Worm (Caenorhabditis elegans): ENCODE data around the gene nhr-40.

The nhr-40 gene

ce11 chrX:2591586-2592000 is 2.2 kb upstream of the nhr-40 start (continued):
- TF ChIP-seq skn-1 (tag; optimal IDR thresholded peaks at IDR 0.05) (peak; percentile 83), pag-3 (tag; optimal IDR thresholded peaks at IDR 0.05; ENCODE audit: borderline replicate concordance, insufficient read depth) (no peak), snu-23 (GFP tag; optimal IDR thresholded peaks at IDR 0.05) (peak; percentile 85)

DNA sequence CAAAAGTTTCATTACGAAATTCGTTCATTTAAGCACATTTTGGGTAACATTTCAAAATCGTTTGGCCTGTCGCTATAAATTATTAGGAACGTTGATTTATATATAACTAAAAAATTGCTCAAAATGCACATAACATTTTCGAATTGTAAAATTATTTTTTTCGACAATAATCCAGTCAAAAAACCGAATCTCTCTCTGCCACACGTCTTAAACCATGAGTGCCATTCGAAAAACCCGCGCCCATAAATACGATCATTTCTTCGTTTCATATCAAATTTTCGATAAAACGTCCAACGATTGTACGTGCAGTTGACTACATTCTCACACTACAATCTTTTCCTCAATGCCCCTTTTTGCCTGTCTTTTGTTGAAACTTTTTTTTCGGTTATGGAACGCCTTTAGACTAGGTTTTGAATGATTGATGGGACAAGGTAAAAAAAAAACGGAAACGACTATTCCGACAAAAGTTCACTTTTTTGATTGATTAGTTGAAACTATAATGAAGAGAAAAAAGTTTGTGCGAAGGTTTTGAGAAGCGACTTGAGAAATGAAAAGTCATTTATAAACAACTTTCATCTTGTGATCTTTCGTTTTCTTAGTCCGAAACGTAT is 1.0 kb upstream of the nhr-40 start:
- TF ChIP-seq lsy-2 (tag; optimal IDR thresholded peaks at IDR 0.05) (peak in 1 of 2 experiments; percentile 11), blmp-1 (tag; optimal IDR thresholded peaks at IDR 0.05) (peak; percentile 60), nhr-20 (tag; optimal IDR thresholded peaks at IDR 0.05) (peak; percentile 39), nhr-28 (tag; optimal IDR thresholded peaks at IDR 0.05) (no peak), elt-3 (tag; optimal IDR thresholded peaks at IDR 0.05) (peak in 1 of 6 experiments; percentile 34), lin-14 (GFP tag; optimal IDR thresholded peaks at IDR 0.05) (peak; percentile 35), lin-13 (GFP tag; optimal IDR thresholded peaks at IDR 0.05) (no peak), pag-3 (tag; optimal IDR thresholded peaks at IDR 0.05; ENCODE audit: borderline replicate concordance, insufficient read depth) (peak; percentile 8), nhr-77 (tag; optimal IDR thresholded peaks at IDR 0.05) (no peak), lin-35 (GFP tag; optimal IDR thresholded peaks at IDR 0.05) (peak in 1 of 2 experiments; percentile 7), mdl-1 (tag; optimal IDR thresholded peaks at IDR 0.05) (peak in 1 of 2 experiments; percentile 4), nhr-11 (tag; optimal IDR thresholded peaks at IDR 0.05) (no peak)

ce11 chrX:2595027-2595756 is 1.4 kb downstream of the nhr-40 start:
- TF ChIP-seq sox-4 (tag; optimal IDR thresholded peaks at IDR 0.05): no peak
- TF ChIP-seq mef-2 (tag; optimal IDR thresholded peaks at IDR 0.05): no peak
- no peak for TF ChIP-seq xbp-1 (tag; optimal IDR thresholded peaks at IDR 0.05)
- TF ChIP-seq blmp-1 (tag; optimal IDR thresholded peaks at IDR 0.05): peak; percentile 71
- TF ChIP-seq fkh-10 (GFP tag; optimal IDR thresholded peaks at IDR 0.05): peak; percentile 72
- peak; percentile 70 for TF ChIP-seq nhr-85 (tag)
- no peak for TF ChIP-seq lir-3 (tag; optimal IDR thresholded peaks at IDR 0.05; ENCODE audit: poor library complexity)
- no peak for TF ChIP-seq unc-30 (tag; optimal IDR thresholded peaks at IDR 0.05)
- TF ChIP-seq efl-1 (optimal IDR thresholded peaks at IDR 0.05): peak in 1 of 2 experiments; percentile 13
- no peak for TF ChIP-seq efl-1 (GFP tag; optimal IDR thresholded peaks at IDR 0.05 in 1 of 2)
- peak; percentile 39 for TF ChIP-seq nhr-47 (tag; optimal IDR thresholded peaks at IDR 0.05)
- TF ChIP-seq lsy-2 (tag; optimal IDR thresholded peaks at IDR 0.05): peak; percentile 10 to 46
- peak; percentile 28 for TF ChIP-seq pag-3 (tag; optimal IDR thresholded peaks at IDR 0.05; ENCODE audit: borderline replicate concordance, insufficient read depth)
- TF ChIP-seq mab-9 (GFP tag; IDR thresholded peaks at IDR 0.05): no peak
- TF ChIP-seq nhr-84 (tag; optimal IDR thresholded peaks at IDR 0.05): no peak
- peak; percentile 68 for TF ChIP-seq nhr-71 (tag; optimal IDR thresholded peaks at IDR 0.05)
- TF ChIP-seq snu-23 (GFP tag; optimal IDR thresholded peaks at IDR 0.05): peak; percentile 32
- TF ChIP-seq rnt-1 (tag; optimal IDR thresholded peaks at IDR 0.05): peak; percentile 72
- TF ChIP-seq hpl-2 (GFP tag; optimal IDR thresholded peaks at IDR 0.05): no peak
- peak in 1 of 3 experiments; percentile 21 for TF ChIP-seq ceh-82 (tag; optimal IDR thresholded peaks at IDR 0.05)
- peak in 2 of 6 experiments; percentile 5 to 8 for TF ChIP-seq elt-3 (tag; optimal IDR thresholded peaks at IDR 0.05)
- TF ChIP-seq nhr-28 (tag; optimal IDR thresholded peaks at IDR 0.05): no peak
- no peak for TF ChIP-seq fkh-8 (tag; optimal IDR thresholded peaks at IDR 0.05)
- no peak for TF ChIP-seq pax-3 (tag; optimal IDR thresholded peaks at IDR 0.05)
- peak; percentile 13 for TF ChIP-seq unc-130 (tag; optimal IDR thresholded peaks at IDR 0.05)
- TF ChIP-seq ceh-63 (GFP tag; optimal IDR thresholded peaks at IDR 0.05): no peak
- peak; percentile 32 for TF ChIP-seq mep-1 (tag; optimal IDR thresholded peaks at IDR 0.05)
- TF ChIP-seq lin-14 (GFP tag; optimal IDR thresholded peaks at IDR 0.05): peak; percentile 68
- TF ChIP-seq grh-1 (GFP tag; IDR thresholded peaks at IDR 0.05): no peak
- TF ChIP-seq fos-1 (tag; optimal IDR thresholded peaks at IDR 0.05): no peak
- TF ChIP-seq swsn-7 (tag; optimal IDR thresholded peaks at IDR 0.05): peak; percentile 3
- TF ChIP-seq nhr-19 (GFP tag; conservative IDR thresholded peaks at IDR 0.05): no peak

Data from whole organism, L1 larva.